Fruit fly (Drosophila melanogaster) ovary, adult (tissue): ENCODE measurements around the gene CG12105.

Experiments
- CG17801 ChIP-seq: fragments of 200-800 bp; optimal IDR thresholded peaks from 2 replicates; lab custom pipeline; 2019; ENCODE audit warnings: missing biosample characterization, mild to moderate bottlenecking, missing genetic modification characterization, moderate library complexity; ENCODE audit not compliant: partially characterized antibody

The CG12105 gene

DNA sequence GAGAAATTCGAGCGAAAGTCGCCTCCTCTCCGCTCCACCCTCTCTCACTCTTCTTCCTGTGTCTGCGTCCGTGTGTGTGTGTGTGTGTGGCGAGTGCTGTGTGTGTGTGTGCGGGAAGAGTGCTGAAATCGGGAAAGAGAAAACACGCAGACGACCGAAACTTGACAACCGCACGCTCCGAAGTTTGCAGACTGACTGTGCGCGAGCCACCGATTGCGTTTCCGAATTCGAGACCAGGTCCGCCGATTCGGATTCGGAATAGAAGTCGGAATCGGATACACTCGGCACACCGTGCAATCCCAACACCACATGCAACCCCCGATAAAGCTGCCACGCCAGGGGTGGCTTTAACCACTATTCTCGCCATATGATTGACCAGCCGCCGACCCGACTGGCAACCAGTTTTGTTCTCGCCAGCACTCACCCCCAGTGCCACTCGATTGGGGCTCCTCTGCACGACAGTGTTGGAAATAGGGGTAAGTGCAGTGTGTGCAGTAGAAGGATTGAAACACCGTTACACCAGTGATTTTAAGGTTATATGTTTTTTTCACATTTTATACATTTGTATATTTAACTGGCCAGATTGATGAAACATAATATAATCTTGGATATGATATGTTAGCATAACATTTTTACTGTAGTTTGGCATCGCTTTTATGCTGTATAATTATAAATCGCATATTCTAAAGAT lies 12.7 kb upstream of the CG12105 start, which contains the start of gene CG13928:
Gene CG13928 (minus strand): TSS at position 202 of the 691 bp plus-strand sequence.
- TF ChIP-seq CG17801 (GFP tag; lab: Kevin White, UChicago) = no peak

DNA sequence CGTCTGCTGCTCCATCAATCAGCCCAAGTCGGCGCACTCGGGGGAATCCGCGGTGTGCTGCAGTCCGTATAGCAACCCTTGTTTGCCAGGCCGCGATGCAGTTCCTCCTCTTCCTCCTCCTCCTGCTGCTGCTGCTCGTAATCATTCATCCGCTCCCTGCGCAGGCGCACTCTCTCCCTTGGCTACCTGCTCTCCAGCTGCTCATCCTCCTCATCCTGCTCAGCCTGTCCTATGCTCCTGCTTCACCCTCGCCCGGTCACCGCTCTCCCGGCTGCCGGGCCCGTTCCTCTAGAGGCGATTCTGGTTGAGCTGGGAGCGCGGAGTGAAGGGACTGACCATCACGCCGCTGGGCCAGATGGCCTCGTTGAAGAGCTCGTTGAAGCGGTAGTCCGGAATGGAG lies 11.3 kb upstream of the CG12105 start:
- TF ChIP-seq CG17801 (GFP tag; lab: Kevin White, UChicago) = no peak

- TF ChIP-seq CG17801 (GFP tag; lab: Kevin White, UChicago) = peak; percentile 39
Measured at dm6 chr3L:1618116-1618727, 2.6 kb upstream of the CG12105 start, which contains the start of the genes CG13926, ABCB7 and CG33230. TSS of gene CG13926 (minus strand) at chr3L:1618158. TSS of gene ABCB7 (plus strand) at chr3L:1618414. TSS of gene CG33230 (plus strand) at chr3L:1618414.

- no peak for TF ChIP-seq CG17801 (GFP tag; lab: Kevin White, UChicago)
Measured at dm6 chr3L:1614465-1615084, 1.0 kb downstream of the CG12105 start.

- no peak for TF ChIP-seq CG17801 (GFP tag; lab: Kevin White, UChicago)
Measured at dm6 chr3L:1609611-1610010, 6.0 kb downstream of the CG12105 start.

dm6 chr3L:1602833-1603128 lies 12.8 kb downstream of the CG12105 start, which contains the start of the genes CG18170 and CG33791:
TSS of gene CG18170 (plus strand) at chr3L:1602954.
TSS of gene CG33791 (plus strand) at chr3L:1602954.
- TF ChIP-seq CG17801 (GFP tag; lab: Kevin White, UChicago) = no peak

- TF ChIP-seq CG17801 (GFP tag; lab: Kevin White, UChicago) = no peak
Measured at dm6 chr3L:1602064-1602832, 13.4 kb downstream of the CG12105 start, which contains the start of gene CG12104. TSS of gene CG12104 (minus strand) at chr3L:1602674.

DNA sequence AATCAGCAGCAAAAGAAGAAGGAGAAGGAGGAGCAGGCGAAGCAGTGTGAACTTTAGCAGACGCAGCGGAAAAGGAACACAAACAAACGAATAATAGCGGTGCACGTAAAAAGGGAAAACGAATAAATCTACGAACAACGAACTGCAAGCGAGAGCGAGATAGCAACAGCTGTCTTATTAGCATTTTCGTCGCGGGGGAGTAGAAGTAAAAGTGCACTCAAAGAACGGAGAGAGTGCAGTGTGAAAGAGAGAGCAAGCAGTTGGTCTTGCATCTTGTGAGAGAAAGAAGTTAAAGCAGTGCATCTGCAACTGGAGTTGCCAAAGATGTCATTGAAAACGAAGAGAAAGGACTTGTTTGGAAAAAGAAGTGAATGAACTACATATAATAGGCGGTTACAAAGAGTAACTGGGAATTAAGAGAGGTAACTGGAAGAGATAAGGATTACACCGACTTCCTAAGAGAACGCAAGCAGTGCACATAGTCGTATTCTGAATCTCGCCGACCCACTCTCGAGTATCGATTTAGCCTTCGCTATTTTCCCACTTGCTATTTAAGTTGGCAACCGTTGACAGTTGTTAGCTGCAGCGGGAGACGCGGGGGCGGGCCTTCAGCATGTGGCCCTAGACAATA lies 22.7 kb downstream of the CG12105 start:
- TF ChIP-seq CG17801 (GFP tag; lab: Kevin White, UChicago) = peak; percentile 40

dm6 chr3L:1591692-1592371 lies 23.8 kb downstream of the CG12105 start:
- no peak for TF ChIP-seq CG17801 (GFP tag; lab: Kevin White, UChicago)

- TF ChIP-seq CG17801 (GFP tag; lab: Kevin White, UChicago) = no peak
Measured at dm6 chr3L:1590194-1590593, 25.4 kb downstream of the CG12105 start.

- peak; percentile 80 for TF ChIP-seq CG17801 (GFP tag; lab: Kevin White, UChicago)
Measured at dm6 chr3L:1587140-1587849, 28.3 kb downstream of the CG12105 start.

dm6 chr3L:1586266-1587054 lies 29.1 kb downstream of the CG12105 start:
- TF ChIP-seq CG17801 (GFP tag; lab: Kevin White, UChicago) = peak; percentile 67
